Worm (Caenorhabditis elegans): Measurements from ENCODE around the gene zhit-2.

- TF ChIP-seq ets-7 (tag; optimal IDR thresholded peaks at IDR 0.05) (no peak), ama-1 (optimal IDR thresholded peaks at IDR 0.05) (no peak), ceh-36 (tag; optimal IDR thresholded peaks at IDR 0.05) (no peak), scrt-1 (GFP tag; IDR thresholded peaks at IDR 0.05) (no peak), F13C5.2 (tag; optimal IDR thresholded peaks at IDR 0.05) (no peak), tra-4 (tag; optimal IDR thresholded peaks at IDR 0.05) (no peak), sea-1 (GFP tag; conservative IDR thresholded peaks at IDR 0.05) (no peak)
Measured at ce11 chrIII:4243461-4243860, 724 bp downstream of the zhit-2 start, which contains the start of gene mrpl-21.
